Fruit fly (Drosophila melanogaster) whole organism, embryonic: Measurements from ENCODE around the gene fend.
A peak's percentile ranks its signal among the peaks of the same experiment; 100 is the strongest.

Experiments
- Ada2b ChIP-seq: fragments of 200-800 bp; sonication (Bioruptor generic); IDR thresholded peaks from 2 replicates; pipeline ENCODE4 v1.3.6; 2022; ENCODE audit warnings: missing biosample characterization, missing genetic modification characterization
- Atf-2 ChIP-seq: fragments of 200-800 bp; sonication (Bioruptor generic); optimal IDR thresholded peaks from 2 replicates; lab custom pipeline; 2016; ENCODE audit warnings: missing biosample characterization, missing genetic modification characterization
- CG10543 ChIP-seq: fragments of 200-800 bp; sonication (Bioruptor generic); optimal IDR thresholded peaks from 3 replicates; lab custom pipeline; 2017; ENCODE audit warnings: missing biosample characterization, mild to moderate bottlenecking, missing genetic modification characterization, moderate library complexity
- CG11093 ChIP-seq: fragments of 200-800 bp; sonication (Bioruptor generic); IDR thresholded peaks from 3 replicates; pipeline ENCODE4 v1.3.6; 2022; ENCODE audit warnings: missing biosample characterization, missing genetic modification characterization
- CG12769 ChIP-seq: fragments of 200-800 bp; sonication (Bioruptor generic); optimal IDR thresholded peaks from 2 replicates; lab custom pipeline; 2019; ENCODE audit warnings: missing biosample characterization, mild to moderate bottlenecking, missing genetic modification characterization, moderate library complexity
- CG15011 ChIP-seq: fragments of 200-800 bp; sonication (Bioruptor generic); optimal IDR thresholded peaks from 3 replicates; lab custom pipeline; 2018; ENCODE audit warnings: missing biosample characterization, mild to moderate bottlenecking, missing genetic modification characterization
- CG15514 ChIP-seq: fragments of 200-800 bp; sonication (Bioruptor generic); optimal IDR thresholded peaks from 3 replicates; lab custom pipeline; 2017; ENCODE audit warnings: missing biosample characterization, missing genetic modification characterization, mild to moderate bottlenecking, moderate library complexity, missing genetic modification reagents
- CG15601 ChIP-seq: fragments of 200-800 bp; sonication (Bioruptor generic); optimal IDR thresholded peaks from 3 replicates; lab custom pipeline; 2019; ENCODE audit warnings: missing biosample characterization, mild to moderate bottlenecking, missing genetic modification characterization, moderate library complexity
- CG17568 ChIP-seq: fragments of 200-800 bp; sonication (Bioruptor generic); optimal IDR thresholded peaks from 2 replicates; lab custom pipeline; 2018; ENCODE audit warnings: missing biosample characterization, mild to moderate bottlenecking, missing genetic modification characterization, moderate library complexity
- CG17829 ChIP-seq: fragments of 200-800 bp; optimal IDR thresholded peaks from 2 replicates; lab custom pipeline; 2019; ENCODE audit warnings: missing biosample characterization, mild to moderate bottlenecking, missing genetic modification characterization, moderate library complexity
- CG17912 ChIP-seq: fragments of 200-800 bp; sonication (Bioruptor generic); optimal IDR thresholded peaks from 2 replicates; lab custom pipeline; 2018; ENCODE audit warnings: missing biosample characterization, mild to moderate bottlenecking, missing genetic modification characterization
- CG1792 ChIP-seq: fragments of 200-800 bp; sonication (Bioruptor generic); optimal IDR thresholded peaks from 2 replicates; lab custom pipeline; 2016; ENCODE audit warnings: missing biosample characterization, missing genetic modification characterization
- CG18011 ChIP-seq: fragments of 200-800 bp; sonication (Bioruptor generic); optimal IDR thresholded peaks from 2 replicates; lab custom pipeline; 2017; ENCODE audit warnings: missing biosample characterization, missing genetic modification characterization, mild to moderate bottlenecking, moderate library complexity, missing genotype
- CG18476 ChIP-seq: fragments of 200-800 bp; sonication (Bioruptor generic); optimal IDR thresholded peaks from 2 replicates; lab custom pipeline; 2016; ENCODE audit warnings: missing biosample characterization, mild to moderate bottlenecking, missing genetic modification characterization
- CG30403 ChIP-seq: fragments of 200-800 bp; sonication (Bioruptor generic); optimal IDR thresholded peaks from 3 replicates; lab custom pipeline; 2016; ENCODE audit warnings: missing biosample characterization, missing genetic modification characterization
- CG31224 ChIP-seq: fragments of 200-800 bp; sonication (Bioruptor generic); IDR thresholded peaks from 2 replicates; pipeline ENCODE4 v1.3.6; 2022; ENCODE audit warnings: missing biosample characterization, missing genetic modification characterization
- CG7271 ChIP-seq: fragments of 200-800 bp; sonication (Bioruptor generic); optimal IDR thresholded peaks from 2 replicates; lab custom pipeline; 2018; ENCODE audit warnings: missing biosample characterization, mild to moderate bottlenecking, missing genetic modification characterization, moderate library complexity
- CG7928 ChIP-seq: fragments of 200-800 bp; sonication (Bioruptor generic); optimal IDR thresholded peaks from 2 replicates; lab custom pipeline; 2017; ENCODE audit warnings: missing biosample characterization, mild to moderate bottlenecking, missing genetic modification characterization
- CG8089 ChIP-seq: fragments of 200-800 bp; sonication (Bioruptor generic); optimal IDR thresholded peaks from 3 replicates; lab custom pipeline; 2016; ENCODE audit warnings: missing biosample characterization, missing genetic modification characterization
- E2f2 ChIP-seq: fragments of 200-800 bp; sonication (Bioruptor generic); IDR thresholded peaks from 2 replicates; pipeline ENCODE4 v1.3.6; 2022; ENCODE audit warnings: missing biosample characterization, missing genetic modification characterization
- ERR ChIP-seq: fragments of 200-800 bp; sonication (Bioruptor generic); optimal IDR thresholded peaks from 2 replicates; lab custom pipeline; 2016; ENCODE audit warnings: missing biosample characterization, missing genetic modification characterization
- HmgZ ChIP-seq: fragments of 200-800 bp; sonication (Bioruptor generic); optimal IDR thresholded peaks from 2 replicates; lab custom pipeline; 2018; ENCODE audit warnings: missing biosample characterization, mild to moderate bottlenecking, missing genetic modification characterization
- Hr78 ChIP-seq, 2 experiments: fragments of 200-800 bp in 1 of 2; fragments of >200 bp in 1 of 2; sonication (Bioruptor generic) in 1 of 2; optimal IDR thresholded peaks; 2 replicates each; lab custom pipeline; 2017 to 2019; ENCODE audit warnings: missing biosample characterization in 2 of 2, missing genetic modification characterization in 2 of 2, mild to moderate bottlenecking in 1 of 2, moderate library complexity in 1 of 2
- Usf ChIP-seq: fragments of 200-800 bp; sonication (Bioruptor generic); optimal IDR thresholded peaks from 2 replicates; lab custom pipeline; 2017; ENCODE audit warnings: missing genotype, missing biosample characterization, missing genetic modification characterization
- Xbp1 ChIP-seq: fragments of 200-800 bp; sonication (Bioruptor generic); optimal IDR thresholded peaks from 3 replicates; lab custom pipeline; 2016; ENCODE audit warnings: missing biosample characterization, mild to moderate bottlenecking, missing genetic modification characterization
- ash1 ChIP-seq: fragments of 200-800 bp; sonication (Bioruptor generic); optimal IDR thresholded peaks from 2 replicates; lab custom pipeline; 2018; ENCODE audit warnings: missing biosample characterization, mild to moderate bottlenecking, missing genetic modification characterization
- bbx ChIP-seq: fragments of 200-800 bp; sonication (Bioruptor generic); IDR thresholded peaks from 2 replicates; pipeline ENCODE4 v1.3.6; 2022; ENCODE audit warnings: missing biosample characterization, missing genetic modification characterization; ENCODE audit not compliant: partially characterized antibody
- dimm ChIP-seq: fragments of 200-800 bp; sonication (Bioruptor generic); IDR thresholded peaks from 2 replicates; pipeline ENCODE4 v1.3.6; 2022; ENCODE audit warnings: missing biosample characterization, missing genetic modification characterization
- emc ChIP-seq: fragments of 200-800 bp; sonication (Bioruptor generic); optimal IDR thresholded peaks from 2 replicates; lab custom pipeline; 2016; ENCODE audit warnings: missing biosample characterization, missing genetic modification characterization
- eyg ChIP-seq: fragments of 200-800 bp; sonication (Bioruptor generic); optimal IDR thresholded peaks from 3 replicates; lab custom pipeline; 2016; ENCODE audit warnings: missing biosample characterization, missing genetic modification characterization
- gce ChIP-seq: fragments of 200-800 bp; sonication (Bioruptor generic); IDR thresholded peaks from 3 replicates; pipeline ENCODE4 v1.3.6; 2022; ENCODE audit warnings: missing biosample characterization, missing genetic modification characterization
- grn ChIP-seq: fragments of 200-800 bp; sonication (Bioruptor generic); optimal IDR thresholded peaks from 3 replicates; lab custom pipeline; 2017; ENCODE audit warnings: missing biosample characterization, missing genetic modification characterization
- hbn ChIP-seq: fragments of 200-800 bp; sonication (Bioruptor generic); IDR thresholded peaks from 2 replicates; pipeline ENCODE4 v1.3.6; 2022; ENCODE audit warnings: missing biosample characterization, missing genetic modification characterization; ENCODE audit not compliant: partially characterized antibody
- inv ChIP-seq: fragments of 200-800 bp; sonication (Bioruptor generic); IDR thresholded peaks from 2 replicates; pipeline ENCODE4 v1.3.6; 2022; ENCODE audit warnings: missing biosample characterization, missing genetic modification characterization; ENCODE audit not compliant: partially characterized antibody
- jing ChIP-seq: fragments of 200-800 bp; sonication (Bioruptor generic); optimal IDR thresholded peaks from 2 replicates; lab custom pipeline; 2018; ENCODE audit warnings: missing biosample characterization, mild to moderate bottlenecking, missing genetic modification characterization
- kni ChIP-seq: fragments of 200-800 bp; sonication (Bioruptor generic); optimal IDR thresholded peaks from 3 replicates; lab custom pipeline; 2017; ENCODE audit warnings: mild to moderate bottlenecking, missing biosample characterization, missing genetic modification reagents, missing genetic modification characterization
- nom ChIP-seq: fragments of 200-800 bp; sonication (Bioruptor generic); optimal IDR thresholded peaks from 2 replicates; lab custom pipeline; 2017; ENCODE audit warnings: missing biosample characterization, missing genetic modification characterization, mild to moderate bottlenecking, moderate library complexity, missing genetic modification reagents
- phol ChIP-seq: fragments of 200-800 bp; sonication (Bioruptor generic); optimal IDR thresholded peaks from 3 replicates; lab custom pipeline; 2018; ENCODE audit warnings: missing biosample characterization, mild to moderate bottlenecking, missing genetic modification characterization, moderate library complexity
- pnt ChIP-seq: fragments of 200-800 bp; sonication (Bioruptor generic); optimal IDR thresholded peaks from 3 replicates; lab custom pipeline; 2016; ENCODE audit warnings: missing biosample characterization, missing genetic modification characterization
- sens-2 ChIP-seq: fragments of 200-800 bp; sonication (Bioruptor generic); IDR thresholded peaks from 2 replicates; pipeline ENCODE4 v1.3.6; 2022; ENCODE audit warnings: missing biosample characterization, missing genetic modification characterization
- sim ChIP-seq: fragments of 200-800 bp; sonication (Bioruptor generic); IDR thresholded peaks from 2 replicates; pipeline ENCODE4 v1.3.6; 2022; ENCODE audit warnings: missing biosample characterization, missing genetic modification characterization
- sisA ChIP-seq: fragments of 200-800 bp; sonication (Bioruptor generic); IDR thresholded peaks from 2 replicates; pipeline ENCODE4 v1.3.6; 2022; ENCODE audit warnings: missing biosample characterization, missing genetic modification characterization
- slbo ChIP-seq: fragments of 200-800 bp; sonication (Bioruptor generic); IDR thresholded peaks from 2 replicates; pipeline ENCODE4 v1.3.6; 2022; ENCODE audit warnings: missing biosample characterization, missing genetic modification characterization
- tio ChIP-seq: fragments of 200-800 bp; sonication (Bioruptor generic); optimal IDR thresholded peaks from 2 replicates; lab custom pipeline; 2017; ENCODE audit warnings: missing biosample characterization, missing genetic modification characterization, inconsistent platforms
- tll ChIP-seq, 2 experiments: fragments of 200-800 bp in 1 of 2; fragments of >200 bp in 1 of 2; sonication (Bioruptor generic) in 1 of 2; optimal IDR thresholded peaks; 2 replicates each; lab custom pipeline; 2017 to 2019; ENCODE audit warnings: missing biosample characterization in 2 of 2, missing genetic modification characterization in 2 of 2, mild to moderate bottlenecking in 1 of 2, moderate library complexity in 1 of 2
- tna ChIP-seq: fragments of 200-800 bp; sonication (Bioruptor generic); IDR thresholded peaks from 2 replicates; pipeline ENCODE4 v1.3.6; 2022; ENCODE audit warnings: missing biosample characterization, missing genetic modification characterization; ENCODE audit not compliant: partially characterized antibody
- tx ChIP-seq: fragments of 200-800 bp; sonication (Bioruptor generic); optimal IDR thresholded peaks from 2 replicates; lab custom pipeline; 2016; ENCODE audit warnings: missing biosample characterization, missing genetic modification characterization
- z ChIP-seq: fragments of 200-800 bp; sonication (Bioruptor generic); IDR thresholded peaks from 3 replicates; pipeline ENCODE4 v1.3.6; 2022; ENCODE audit warnings: missing biosample characterization, missing genetic modification characterization

Gene fend

dm6 chrX:9120828-9121754 lies 13.8 kb downstream of the fend start (continued):
- TF ChIP-seq Ada2b: peak; percentile 46
- TF ChIP-seq Usf (GFP tag; lab: Kevin White, UChicago): no peak
- no peak for TF ChIP-seq jing (GFP tag; lab: Kevin White, UChicago)
- no peak for TF ChIP-seq CG10543 (GFP tag; lab: Kevin White, UChicago)
- TF ChIP-seq kni: no peak
- no peak for TF ChIP-seq ERR (GFP tag; lab: Kevin White, UChicago)
- peak; percentile 40 for TF ChIP-seq CG17829 (tag; lab: Kevin White, UChicago)
- TF ChIP-seq nom (GFP tag; lab: Kevin White, UChicago): no peak
- no peak for TF ChIP-seq E2f2
- no peak for TF ChIP-seq CG31224
- no peak for TF ChIP-seq CG12769 (tag; lab: Kevin White, UChicago)
- TF ChIP-seq CG7928 (GFP tag; lab: Kevin White, UChicago): no peak
- TF ChIP-seq CG7271 (tag; lab: Kevin White, UChicago): no peak
- no peak for TF ChIP-seq gce (GFP tag; lab: Robert Waterston, UW)
- no peak for TF ChIP-seq HmgZ (tag; lab: Kevin White, UChicago)
- no peak for TF ChIP-seq tna (GFP tag; lab: Robert Waterston, UW)
- no peak for TF ChIP-seq sim (GFP tag; lab: Robert Waterston, UW)
- no peak for TF ChIP-seq tx (GFP tag; lab: Kevin White, UChicago)
- TF ChIP-seq tio (GFP tag; lab: Kevin White, UChicago): peak; percentile 28
- TF ChIP-seq CG17912 (GFP tag; lab: Kevin White, UChicago): no peak
- no peak for TF ChIP-seq CG11093
- TF ChIP-seq CG1792 (GFP tag; lab: Kevin White, UChicago): no peak
- TF ChIP-seq sisA (GFP tag; lab: Robert Waterston, UW): peak; percentile 40; the same call in 1 of the 2 replicates
- TF ChIP-seq sens-2 (GFP tag; lab: Robert Waterston, UW): no peak
- no peak for TF ChIP-seq CG8089 (GFP tag; lab: Kevin White, UChicago)
- TF ChIP-seq hbn (GFP tag; lab: Robert Waterston, UW): no peak
- TF ChIP-seq CG15601 (tag; lab: Kevin White, UChicago): no peak
- no peak for TF ChIP-seq pnt (GFP tag; lab: Kevin White, UChicago)
- TF ChIP-seq CG17568 (GFP tag; lab: Kevin White, UChicago): peak; percentile 32
- TF ChIP-seq CG18011: no peak
- no peak for TF ChIP-seq CG18476 (GFP tag; lab: Kevin White, UChicago)
- TF ChIP-seq CG15011 (GFP tag; lab: Kevin White, UChicago): peak; percentile 14
- peak; percentile 55 for TF ChIP-seq slbo (GFP tag; lab: Robert Waterston, UW)
- TF ChIP-seq inv: no peak
- no peak for TF ChIP-seq ash1 (GFP tag; lab: Kevin White, UChicago)
- peak; percentile 21 for TF ChIP-seq CG15514
- peak; percentile 54 for TF ChIP-seq phol (tag; lab: Kevin White, UChicago)
- TF ChIP-seq grn: no peak
- TF ChIP-seq emc (GFP tag; lab: Kevin White, UChicago): no peak
- TF ChIP-seq eyg (GFP tag; lab: Kevin White, UChicago): no peak
- TF ChIP-seq bbx: no peak
- TF ChIP-seq z (GFP tag; lab: Robert Waterston, UW): no peak
- TF ChIP-seq Atf-2 (GFP tag; lab: Kevin White, UChicago): peak; percentile 17
- no peak for TF ChIP-seq tll (GFP tag; optimal IDR thresholded peaks at IDR 0.05; lab: Kevin White, UChicago)
- TF ChIP-seq dimm (GFP tag; lab: Robert Waterston, UW): no peak
- TF ChIP-seq CG30403 (GFP tag; lab: Kevin White, UChicago): peak; percentile 36
- TF ChIP-seq Xbp1: peak; percentile 45
- TF ChIP-seq Hr78 (GFP tag; optimal IDR thresholded peaks at IDR 0.05; lab: Kevin White, UChicago): no peak
